Worm (Caenorhabditis elegans) whole organism, L4 larva: Measurements from ENCODE around the gene Y62H9A.8.

Experiments
- F10B5.3 ChIP-seq: sonication (generic microtip); optimal IDR thresholded peaks from 2 replicates; lab custom pipeline; 2016; ENCODE audit warnings: mild to moderate bottlenecking, missing genetic modification characterization, missing compliant biosample characterization
- F37D6.2 ChIP-seq: sonication (generic microtip); optimal IDR thresholded peaks from 2 replicates; lab custom pipeline; 2016; ENCODE audit warnings: mild to moderate bottlenecking, missing genetic modification characterization, missing compliant biosample characterization
- R02D3.7 ChIP-seq: fragments of 150-350 bp; sonication (generic microtip); optimal IDR thresholded peaks from 3 replicates; lab custom pipeline; 2014; ENCODE audit warnings: missing biosample characterization, missing genetic modification characterization
- ZK337.2 ChIP-seq: fragments of 200-800 bp; sonication (Bioruptor generic); IDR thresholded peaks from 2 replicates; pipeline ENCODE4 v1.3.6; 2022; ENCODE audit warnings: missing genetic modification reagents, missing genetic modification characterization, missing compliant biosample characterization
- aha-1 ChIP-seq: fragments of 150-350 bp; peaks from one replicate; lab custom pipeline; 2014; ENCODE audit warnings: missing biosample characterization, missing genetic modification characterization
- arid-1 ChIP-seq: fragments of 200-800 bp; sonication (Bioruptor generic); conservative IDR thresholded peaks from 2 replicates; pipeline ENCODE4 v1.3.6; 2022; ENCODE audit warnings: missing genetic modification reagents, missing genetic modification characterization, missing compliant biosample characterization
- attf-4 ChIP-seq: sonication (generic microtip); optimal IDR thresholded peaks from 3 replicates; lab custom pipeline; 2017; ENCODE audit warnings: missing biosample characterization, missing genetic modification characterization
- ceh-20 ChIP-seq: fragments of 200-800 bp; sonication (Bioruptor generic); IDR thresholded peaks from 2 replicates; pipeline ENCODE4 v1.3.6; 2022; ENCODE audit warnings: missing genetic modification reagents, missing genetic modification characterization, missing compliant biosample characterization
- ceh-28 ChIP-seq: fragments of 150-350 bp; optimal IDR thresholded peaks from 2 replicates; lab custom pipeline; 2014; ENCODE audit warnings: missing biosample characterization, missing genetic modification reagents, missing genetic modification characterization
- ceh-82 ChIP-seq: sonication (generic microtip); optimal IDR thresholded peaks from 2 replicates; lab custom pipeline; 2017; ENCODE audit warnings: missing biosample characterization, missing genetic modification characterization
- ctbp-1 ChIP-seq: fragments of 200-800 bp; sonication (Bioruptor generic); IDR thresholded peaks from 2 replicates; pipeline ENCODE4 v1.3.6; 2022; ENCODE audit warnings: missing genetic modification reagents, missing genetic modification characterization, missing compliant biosample characterization
- daf-12 ChIP-seq: fragments of 150-350 bp; optimal IDR thresholded peaks from 2 replicates; lab custom pipeline; 2014; ENCODE audit warnings: missing biosample characterization, missing genetic modification reagents, missing genetic modification characterization
- daf-16 ChIP-seq, 3 experiments: sonication (generic microtip); optimal IDR thresholded peaks; 2 replicates each; lab custom pipeline; 2016 to 2017; ENCODE audit warnings: missing genetic modification characterization in 3 of 3, missing genetic modification reagents in 3 of 3, mild to moderate bottlenecking in 2 of 3, missing compliant biosample characterization in 2 of 3, missing biosample characterization in 1 of 3, moderate library complexity in 1 of 3
- dmd-9 ChIP-seq: fragments of 200-800 bp; sonication (Bioruptor generic); IDR thresholded peaks from 2 replicates; pipeline ENCODE4 v1.3.6; 2022; ENCODE audit warnings: missing genetic modification reagents, missing genetic modification characterization, missing compliant biosample characterization
- egl-43 ChIP-seq: fragments of 200-800 bp; sonication (Bioruptor generic); IDR thresholded peaks from 2 replicates; pipeline ENCODE4 v1.3.6; 2022; ENCODE audit warnings: missing genetic modification reagents, missing genetic modification characterization, missing compliant biosample characterization
- fkh-10 ChIP-seq: fragments of 150-350 bp; optimal IDR thresholded peaks from 2 replicates; lab custom pipeline; 2014; ENCODE audit warnings: missing biosample characterization, missing genetic modification reagents, missing genetic modification characterization
- lin-38 ChIP-seq: fragments of 200-800 bp; sonication (Bioruptor generic); IDR thresholded peaks from 2 replicates; pipeline ENCODE4 v1.3.6; 2022; ENCODE audit warnings: missing genetic modification reagents, missing genetic modification characterization, missing compliant biosample characterization
- mdl-1 ChIP-seq, 2 experiments: fragments of 150-350 bp in 1 of 2; sonication (generic microtip) in 1 of 2; optimal IDR thresholded peaks; 2 replicates each; lab custom pipeline; 2014 to 2017; ENCODE audit warnings: missing biosample characterization in 2 of 2, missing genetic modification characterization in 2 of 2
- mdt-29 ChIP-seq: fragments of 200-800 bp; sonication (Bioruptor generic); IDR thresholded peaks from 2 replicates; pipeline ENCODE4 v1.3.6; 2022; ENCODE audit warnings: missing genetic modification reagents, missing genetic modification characterization, missing compliant biosample characterization
- mep-1 ChIP-seq: fragments of 150-350 bp; sonication (generic microtip); optimal IDR thresholded peaks from 3 replicates; lab custom pipeline; 2014; ENCODE audit warnings: missing biosample characterization, missing genetic modification characterization
- mes-2 ChIP-seq: sonication (generic microtip); optimal IDR thresholded peaks from 2 replicates; lab custom pipeline; 2016; ENCODE audit warnings: missing genotype, mild to moderate bottlenecking, missing genetic modification characterization, missing compliant biosample characterization; ENCODE audit not compliant: poor library complexity, severe bottlenecking
- mxl-3 ChIP-seq: fragments of 200-800 bp; sonication (Bioruptor generic); optimal IDR thresholded peaks from 2 replicates; lab custom pipeline; 2018; ENCODE audit warnings: mild to moderate bottlenecking, missing genetic modification characterization, missing compliant biosample characterization
- nhr-237 ChIP-seq: sonication (generic microtip); optimal IDR thresholded peaks from 2 replicates; lab custom pipeline; 2017; ENCODE audit warnings: missing biosample characterization, missing genetic modification characterization
- nhr-42 ChIP-seq: fragments of 200-800 bp; sonication (Bioruptor generic); IDR thresholded peaks from 2 replicates; pipeline ENCODE4 v1.3.6; 2022; ENCODE audit warnings: missing genetic modification characterization, missing compliant biosample characterization
- pha-4 ChIP-seq, 2 experiments: fragments of 150-350 bp in 1 of 2; fragments of 200-800 bp in 1 of 2; sonication (Bioruptor generic) in 1 of 2; IDR thresholded peaks in 1 of 2; optimal IDR thresholded peaks in 1 of 2; 2 replicates each; pipeline versions ENCODE4 v1.3.6 to Lab custom; 2014 to 2022; ENCODE audit warnings: missing genetic modification characterization in 2 of 2, missing genetic modification reagents in 2 of 2, missing biosample characterization in 1 of 2, missing compliant biosample characterization in 1 of 2
- php-3 ChIP-seq: fragments of 200-800 bp; sonication (Bioruptor generic); IDR thresholded peaks from 2 replicates; pipeline ENCODE4 v1.3.6; 2022; ENCODE audit warnings: missing genetic modification reagents, missing genetic modification characterization, missing compliant biosample characterization
- pqm-1 ChIP-seq: sonication (generic microtip); optimal IDR thresholded peaks from 2 replicates; lab custom pipeline; 2017; ENCODE audit warnings: missing biosample characterization, missing genetic modification characterization
- rbr-2 ChIP-seq: sonication (generic microtip); optimal IDR thresholded peaks from 2 replicates; lab custom pipeline; 2016; ENCODE audit warnings: missing genotype, missing genetic modification characterization, missing compliant biosample characterization
- sdz-12 ChIP-seq: fragments of 200-800 bp; sonication (Bioruptor generic); optimal IDR thresholded peaks from 2 replicates; lab custom pipeline; 2018; ENCODE audit warnings: mild to moderate bottlenecking, missing genetic modification characterization, missing compliant biosample characterization
- skn-1 ChIP-seq: fragments of 150-350 bp; optimal IDR thresholded peaks from 2 replicates; lab custom pipeline; 2014; ENCODE audit warnings: missing biosample characterization, missing genetic modification characterization
- spr-1 ChIP-seq: sonication (generic microtip); optimal IDR thresholded peaks from 2 replicates; lab custom pipeline; 2016; ENCODE audit warnings: mild to moderate bottlenecking, missing genetic modification characterization, missing compliant biosample characterization
- tag-97 ChIP-seq: fragments of 200-800 bp; sonication (Bioruptor generic); IDR thresholded peaks from 2 replicates; pipeline ENCODE4 v1.3.6; 2022; ENCODE audit warnings: missing genetic modification characterization, missing compliant biosample characterization
- unc-62 ChIP-seq, 3 experiments: fragments of 150-350 bp in 1 of 3; sonication (generic microtip); optimal IDR thresholded peaks in 2 of 3; peaks in 1 of 3; 1 replicate in 1 of 3; 2 replicates in 2 of 3; lab custom pipeline; 2014 to 2017; ENCODE audit warnings: missing biosample characterization in 3 of 3, missing genetic modification characterization in 3 of 3, missing genetic modification reagents in 3 of 3, missing genotype in 1 of 3
- vab-7 ChIP-seq: fragments of 200-800 bp; sonication (Bioruptor generic); IDR thresholded peaks from 2 replicates; pipeline ENCODE4 v1.3.6; 2022; ENCODE audit warnings: missing genetic modification reagents, missing genetic modification characterization, missing compliant biosample characterization
- zag-1 ChIP-seq: fragments of 150-350 bp; optimal IDR thresholded peaks from 2 replicates; lab custom pipeline; 2014; ENCODE audit warnings: missing biosample characterization, missing genetic modification characterization

Gene Y62H9A.8

ce11 chrX:11906626-11907025 is 14.4 kb upstream of the Y62H9A.8 start:
- TF ChIP-seq ctbp-1 (GFP tag; lab: Robert Waterston, UW) (no peak), ZK337.2 (no peak), nhr-42 (GFP tag; lab: Robert Waterston, UW) (no peak), unc-62 (GFP tag; optimal IDR thresholded peaks at IDR 0.05 in 1 of 2; lab: Kevin White, UChicago) (peak in 1 of 2 experiments; percentile 95), unc-62 (tag; optimal IDR thresholded peaks at IDR 0.05; lab: Kevin White, UChicago) (no peak)

- TF ChIP-seq mdl-1 (tag; optimal IDR thresholded peaks at IDR 0.05; lab: Kevin White, UChicago) (no peak), tag-97 (GFP tag; lab: Robert Waterston, UW) (no peak), R02D3.7 (tag; lab: Kevin White, UChicago) (no peak), F10B5.3 (tag; lab: Kevin White, UChicago) (no peak), pqm-1 (tag; lab: Kevin White, UChicago) (no peak), dmd-9 (GFP tag; lab: Robert Waterston, UW) (no peak), pha-4 (GFP tag; IDR thresholded peaks at IDR 0.05; lab: Robert Waterston, UW) (no peak), pha-4 (tag; optimal IDR thresholded peaks at IDR 0.05; lab: Kevin White, UChicago) (no peak), lin-38 (no peak), egl-43 (GFP tag; lab: Robert Waterston, UW) (no peak), mep-1 (no peak), nhr-237 (tag; lab: Kevin White, UChicago) (no peak), mdt-29 (no peak), php-3 (GFP tag; lab: Robert Waterston, UW) (no peak), ZK337.2 (no peak)
Observed at ce11 chrX:11902661-11903060, 10.4 kb upstream of the Y62H9A.8 start, which contains the start of gene Y62H9A.10. Y62H9A.10 (minus strand) TSS chrX:11902761.

ce11 chrX:11899031-11899430 is 6.8 kb upstream of the Y62H9A.8 start:
- TF ChIP-seq ceh-28 (peak; percentile 43), zag-1 (tag; lab: Kevin White, UChicago) (no peak), rbr-2 (tag; lab: Kevin White, UChicago) (peak; percentile 46), sdz-12 (no peak), ceh-82 (tag; lab: Kevin White, UChicago) (no peak), arid-1 (no peak), ceh-20 (GFP tag; lab: Robert Waterston, UW) (no peak), skn-1 (tag; lab: Kevin White, UChicago) (no peak), nhr-237 (tag; lab: Kevin White, UChicago) (no peak), mdt-29 (no peak), daf-16 (GFP tag; optimal IDR thresholded peaks at IDR 0.05; lab: Kevin White, UChicago) (no peak), daf-16 (tag; optimal IDR thresholded peaks at IDR 0.05; lab: Kevin White, UChicago) (no peak), mxl-3 (GFP tag; lab: Kevin White, UChicago) (no peak), daf-12 (no peak), vab-7 (GFP tag; lab: Robert Waterston, UW) (no peak), spr-1 (no peak), aha-1 (tag; lab: Kevin White, UChicago) (peak; percentile 57), nhr-42 (GFP tag; lab: Robert Waterston, UW) (no peak), mes-2 (no peak), F10B5.3 (tag; lab: Kevin White, UChicago) (peak; percentile 12), mdl-1 (tag; optimal IDR thresholded peaks at IDR 0.05; lab: Kevin White, UChicago) (no peak), attf-4 (tag; lab: Kevin White, UChicago) (no peak), php-3 (GFP tag; lab: Robert Waterston, UW) (no peak), unc-62 (GFP tag; optimal IDR thresholded peaks at IDR 0.05 in 1 of 2; lab: Kevin White, UChicago) (peak in 1 of 2 experiments; percentile 85), unc-62 (tag; optimal IDR thresholded peaks at IDR 0.05; lab: Kevin White, UChicago) (no peak), fkh-10 (GFP tag; lab: Kevin White, UChicago) (no peak), F37D6.2 (tag; lab: Kevin White, UChicago) (peak; percentile 51)
